Worm (Caenorhabditis elegans) whole organism, midembryonic: ENCODE results near the gene pfd-1.

Experiments used
- T22C8.4 ChIP-seq: fragments of 200-800 bp; sonication (Bioruptor generic); IDR thresholded peaks from 2 replicates; pipeline ENCODE4 v1.3.6; 2022; ENCODE audit warnings: missing genetic modification characterization, missing compliant biosample characterization
- cog-1 ChIP-seq: sonication (generic microtip); optimal IDR thresholded peaks from 2 replicates; lab custom pipeline; 2016; ENCODE audit warnings: missing genetic modification characterization, missing compliant biosample characterization
- flt-1 ChIP-seq: fragments of 200-800 bp; sonication (Bioruptor generic); IDR thresholded peaks from 2 replicates; pipeline ENCODE4 v1.3.6; 2022; ENCODE audit warnings: missing genetic modification characterization, missing compliant biosample characterization
- klf-2 ChIP-seq: fragments of 200-800 bp; sonication (Bioruptor generic); conservative IDR thresholded peaks from 2 replicates; pipeline ENCODE4 v1.3.6; 2022; ENCODE audit warnings: missing genetic modification reagents, missing genetic modification characterization, missing compliant biosample characterization
- med-1 ChIP-seq: sonication (generic microtip); optimal IDR thresholded peaks from 2 replicates; lab custom pipeline; 2017; ENCODE audit warnings: missing genetic modification characterization, mild to moderate bottlenecking, missing compliant biosample characterization, antibody characterized with exemption, missing genetic modification reagents; ENCODE audit not compliant: insufficient read depth
- ref-1 ChIP-seq: fragments of 200-800 bp; sonication (Bioruptor generic); conservative IDR thresholded peaks from 2 replicates; pipeline ENCODE4 v1.3.6; 2022; ENCODE audit warnings: missing genetic modification reagents, missing genetic modification characterization, missing compliant biosample characterization
- tab-1 ChIP-seq: fragments of 200-800 bp; sonication (Bioruptor generic); IDR thresholded peaks from 2 replicates; pipeline ENCODE4 v1.3.6; 2022; ENCODE audit warnings: missing genetic modification characterization, missing compliant biosample characterization
- ztf-23 ChIP-seq: fragments of 200-800 bp; sonication (Bioruptor generic); IDR thresholded peaks from 2 replicates; pipeline ENCODE4 v1.3.6; 2022; ENCODE audit warnings: missing genetic modification reagents, missing genetic modification characterization, missing compliant biosample characterization

- TF ChIP-seq tab-1 (GFP tag; lab: Robert Waterston, UW) (no peak), ref-1 (GFP tag; lab: Robert Waterston, UW) (no peak), med-1 (GFP tag; lab: Kevin White, UChicago) (no peak), cog-1 (tag; lab: Kevin White, UChicago) (no peak), flt-1 (no peak), klf-2 (GFP tag; lab: Robert Waterston, UW) (no peak), ztf-23 (GFP tag; lab: Robert Waterston, UW) (no peak), T22C8.4 (GFP tag; lab: Robert Waterston, UW) (no peak)
These were observed 12.5 kb downstream of the pfd-1 start, which contains the start of gene fbxb-9 for ce11 chrIV:11162451-11162850.
